Worm (Caenorhabditis elegans): ENCODE measurements around the gene T01C1.4.

The T01C1.4 gene

DNA sequence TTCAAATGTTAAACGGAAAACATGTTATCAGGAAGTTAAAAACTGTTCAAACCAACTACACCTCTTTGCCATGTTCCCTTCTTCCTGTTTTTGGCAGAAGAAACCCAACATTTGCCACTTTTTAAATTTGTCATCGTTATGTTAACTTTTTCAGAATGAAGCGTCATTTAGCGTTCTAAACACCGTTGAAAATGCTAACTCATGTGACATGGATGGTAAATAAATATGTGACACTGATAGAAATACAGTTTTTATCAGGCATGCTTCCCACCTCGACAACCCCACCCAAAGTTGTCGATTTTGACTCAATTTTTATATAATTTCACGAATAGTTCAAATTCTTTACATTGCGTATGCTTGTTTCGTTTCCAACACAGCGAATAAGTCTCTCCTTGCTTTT, 29.6 kb downstream of the T01C1.4 start:
- TF ChIP-seq zip-4 (GFP tag; optimal IDR thresholded peaks at IDR 0.05) (no peak), elt-2 (tag; optimal IDR thresholded peaks at IDR 0.05) (peak; percentile 68), nhr-20 (tag; optimal IDR thresholded peaks at IDR 0.05) (peak; percentile 18), lin-35 (GFP tag; optimal IDR thresholded peaks at IDR 0.05) (peak in 1 of 2 experiments; percentile 33)

DNA sequence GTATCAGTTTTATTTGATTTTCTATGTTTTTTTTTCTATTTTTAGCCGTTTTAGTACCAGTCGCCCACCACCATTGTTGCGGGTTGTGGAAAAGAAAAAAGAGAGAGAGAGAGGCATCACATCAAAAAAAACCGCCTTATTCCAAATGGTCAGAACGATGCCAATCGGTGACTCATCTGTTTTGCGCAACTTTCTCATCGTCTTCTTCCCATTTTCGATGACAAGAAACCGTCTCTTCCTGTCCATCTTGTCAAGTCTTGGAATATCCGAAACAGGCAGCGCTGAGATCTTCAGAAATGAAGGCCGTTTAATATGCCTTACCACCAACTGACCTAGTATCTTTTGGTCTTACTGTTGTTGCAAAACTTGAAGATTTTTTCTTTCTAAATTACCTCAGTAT, 30.4 kb downstream of the T01C1.4 start:
- no peak for TF ChIP-seq sptf-1 (tag; optimal IDR thresholded peaks at IDR 0.05)
- TF ChIP-seq unc-98 (GFP tag; IDR thresholded peaks at IDR 0.05): no peak
- no peak for TF ChIP-seq mdl-1 (tag; optimal IDR thresholded peaks at IDR 0.05)
- no peak for TF ChIP-seq swsn-7 (tag; optimal IDR thresholded peaks at IDR 0.05)
- TF ChIP-seq ztf-4 (tag; optimal IDR thresholded peaks at IDR 0.05): no peak
- no peak for TF ChIP-seq efl-3 (GFP tag; optimal IDR thresholded peaks at IDR 0.05)
- no peak for TF ChIP-seq lsy-2 (tag; optimal IDR thresholded peaks at IDR 0.05)
- TF ChIP-seq fkh-10 (GFP tag; optimal IDR thresholded peaks at IDR 0.05): no peak
- TF ChIP-seq elt-2 (tag; optimal IDR thresholded peaks at IDR 0.05): no peak
- TF ChIP-seq mep-1 (tag; optimal IDR thresholded peaks at IDR 0.05): peak; percentile 47
- peak; percentile 80 for TF ChIP-seq nhr-85 (tag)
- no peak for TF ChIP-seq zag-1 (tag; optimal IDR thresholded peaks at IDR 0.05)
- TF ChIP-seq alr-1 (tag; optimal IDR thresholded peaks at IDR 0.05; ENCODE audit: borderline replicate concordance): no peak
- peak; percentile 44 for TF ChIP-seq lin-14 (GFP tag; optimal IDR thresholded peaks at IDR 0.05)
- TF ChIP-seq C16A3.4 (tag; optimal IDR thresholded peaks at IDR 0.05): no peak
- no peak for TF ChIP-seq dpl-1 (GFP tag; optimal IDR thresholded peaks at IDR 0.05)
- TF ChIP-seq blmp-1 (tag; optimal IDR thresholded peaks at IDR 0.05): peak; percentile 97
- no peak for TF ChIP-seq jun-1 (tag; optimal IDR thresholded peaks at IDR 0.05)
- TF ChIP-seq elt-3 (tag; optimal IDR thresholded peaks at IDR 0.05): peak in 2 of 6 experiments; percentile 32 to 49

DNA sequence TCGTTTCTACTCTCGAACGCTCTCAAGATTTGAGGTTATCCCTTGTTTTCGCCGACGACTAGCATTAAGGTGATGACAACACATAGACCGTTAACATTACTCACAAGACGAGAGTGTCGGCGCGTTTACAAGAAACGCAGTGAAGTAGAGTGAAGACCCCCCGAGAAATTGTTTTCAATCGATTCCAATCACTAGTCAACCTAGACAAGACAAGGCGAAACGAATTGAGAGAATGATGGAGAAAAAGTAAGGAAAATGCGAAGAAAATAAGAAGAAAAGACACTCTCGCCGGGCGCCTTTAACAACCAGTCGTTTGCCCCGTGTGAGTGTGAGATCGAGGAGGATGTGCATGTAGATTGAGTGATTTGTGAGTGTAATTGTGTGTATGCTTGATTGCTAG, 32.4 kb downstream of the T01C1.4 start:
- TF ChIP-seq hpl-2 (GFP tag; optimal IDR thresholded peaks at IDR 0.05) (no peak), F16B12.6 (tag; optimal IDR thresholded peaks at IDR 0.05) (no peak), fkh-4 (tag; optimal IDR thresholded peaks at IDR 0.05; ENCODE audit: borderline replicate concordance) (no peak), nhr-71 (tag; optimal IDR thresholded peaks at IDR 0.05) (peak; percentile 84), mdl-1 (tag; optimal IDR thresholded peaks at IDR 0.05) (peak in 1 of 2 experiments; percentile 53), aly-2 (tag; optimal IDR thresholded peaks at IDR 0.05) (no peak), tbx-2 (tag; optimal IDR thresholded peaks at IDR 0.05) (peak; percentile 49), blmp-1 (tag; optimal IDR thresholded peaks at IDR 0.05) (peak; percentile 93), alr-1 (tag; optimal IDR thresholded peaks at IDR 0.05; ENCODE audit: borderline replicate concordance) (no peak), pag-3 (tag; optimal IDR thresholded peaks at IDR 0.05; ENCODE audit: borderline replicate concordance, insufficient read depth) (no peak), fos-1 (tag; optimal IDR thresholded peaks at IDR 0.05) (peak; percentile 4), sox-4 (tag; optimal IDR thresholded peaks at IDR 0.05) (no peak), efl-1 (optimal IDR thresholded peaks at IDR 0.05) (peak in 1 of 2 experiments; percentile 5), efl-1 (GFP tag; optimal IDR thresholded peaks at IDR 0.05 in 1 of 2) (no peak), tlp-1 (tag; optimal IDR thresholded peaks at IDR 0.05) (no peak), C34B4.2 (tag; optimal IDR thresholded peaks at IDR 0.05) (no peak), unc-30 (tag; optimal IDR thresholded peaks at IDR 0.05) (no peak), nhr-28 (tag; optimal IDR thresholded peaks at IDR 0.05) (no peak), xbp-1 (tag; optimal IDR thresholded peaks at IDR 0.05) (peak; percentile 13), mef-2 (tag; optimal IDR thresholded peaks at IDR 0.05) (no peak), lin-14 (GFP tag; optimal IDR thresholded peaks at IDR 0.05) (peak; percentile 93), nhr-12 (tag; optimal IDR thresholded peaks at IDR 0.05) (no peak), ceh-88 (GFP tag; IDR thresholded peaks at IDR 0.05) (no peak), mep-1 (tag; optimal IDR thresholded peaks at IDR 0.05) (peak; percentile 61), unc-130 (tag; optimal IDR thresholded peaks at IDR 0.05) (peak; percentile 73), elt-3 (tag; optimal IDR thresholded peaks at IDR 0.05) (peak in 2 of 6 experiments; percentile 32 to 54), unc-86 (tag; optimal IDR thresholded peaks at IDR 0.05) (no peak), nhr-19 (GFP tag; conservative IDR thresholded peaks at IDR 0.05) (peak; percentile 62), snu-23 (GFP tag; optimal IDR thresholded peaks at IDR 0.05) (peak; percentile 82), nhr-85 (tag) (peak; percentile 88), lin-13 (GFP tag; optimal IDR thresholded peaks at IDR 0.05) (no peak), aha-1 (tag; optimal IDR thresholded peaks at IDR 0.05) (no peak), lsy-2 (tag; optimal IDR thresholded peaks at IDR 0.05) (peak; percentile 3 to 73), fkh-8 (tag; optimal IDR thresholded peaks at IDR 0.05) (no peak), nhr-11 (tag; optimal IDR thresholded peaks at IDR 0.05) (no peak), dpl-1 (GFP tag; optimal IDR thresholded peaks at IDR 0.05) (no peak), ztf-4 (tag; optimal IDR thresholded peaks at IDR 0.05) (peak; percentile 12), nhr-76 (tag; optimal IDR thresholded peaks at IDR 0.05) (no peak)
